Fruit fly (Drosophila melanogaster) whole organism, embryonic: Measurements from ENCODE around the gene Grasp65.

ENCODE experiments used
- CG10366 ChIP-seq: fragments of 200-800 bp; sonication (Bioruptor generic); IDR thresholded peaks from 2 replicates; pipeline ENCODE4 v1.3.6; 2022; ENCODE audit warnings: missing biosample characterization, missing genetic modification characterization
- CG10654 ChIP-seq: fragments of 200-800 bp; sonication (Bioruptor generic); optimal IDR thresholded peaks from 2 replicates; lab custom pipeline; 2016; ENCODE audit warnings: missing biosample characterization, missing genetic modification characterization
- CG11695 ChIP-seq: fragments of 200-800 bp; sonication (Bioruptor generic); IDR thresholded peaks from 3 replicates; pipeline ENCODE4 v1.3.6; 2022; ENCODE audit warnings: missing biosample characterization, missing genetic modification characterization
- CG14014 ChIP-seq: fragments of 200-800 bp; sonication (Bioruptor generic); IDR thresholded peaks from 2 replicates; pipeline ENCODE4 v1.3.6; 2022; ENCODE audit warnings: missing biosample characterization, missing genetic modification characterization
- CG15073 ChIP-seq: fragments of 200-800 bp; sonication (Bioruptor generic); optimal IDR thresholded peaks from 2 replicates; lab custom pipeline; 2016; ENCODE audit warnings: missing biosample characterization, missing genetic modification characterization
- CG1529 ChIP-seq: fragments of 200-800 bp; sonication (Bioruptor generic); optimal IDR thresholded peaks from 3 replicates; lab custom pipeline; 2018; ENCODE audit warnings: missing biosample characterization, missing genetic modification characterization
- CG18262 ChIP-seq: fragments of 200-800 bp; optimal IDR thresholded peaks from 3 replicates; lab custom pipeline; 2019; ENCODE audit warnings: missing biosample characterization, mild to moderate bottlenecking, missing genetic modification characterization, moderate library complexity
- CG2120 ChIP-seq: fragments of 200-800 bp; sonication (Bioruptor generic); optimal IDR thresholded peaks from 3 replicates; lab custom pipeline; 2016; ENCODE audit warnings: missing biosample characterization, missing genetic modification characterization
- CG2202 ChIP-seq: fragments of 200-800 bp; sonication (Bioruptor generic); optimal IDR thresholded peaks from 2 replicates; lab custom pipeline; 2018; ENCODE audit warnings: missing biosample characterization, mild to moderate bottlenecking, missing genetic modification characterization
- CG3838 ChIP-seq: fragments of 200-800 bp; sonication (Bioruptor generic); optimal IDR thresholded peaks from 3 replicates; lab custom pipeline; 2016; ENCODE audit warnings: missing biosample characterization, missing genetic modification characterization
- CG4360 ChIP-seq: fragments of 200-800 bp; sonication (Bioruptor generic); IDR thresholded peaks from 2 replicates; pipeline ENCODE4 v1.3.6; 2022; ENCODE audit warnings: missing biosample characterization, missing genetic modification characterization
- CG6689 ChIP-seq: fragments of 200-800 bp; sonication (Bioruptor generic); IDR thresholded peaks from 2 replicates; pipeline ENCODE4 v1.3.6; 2022; ENCODE audit warnings: missing biosample characterization, missing genetic modification characterization
- CG7928 ChIP-seq: fragments of 200-800 bp; sonication (Bioruptor generic); optimal IDR thresholded peaks from 2 replicates; lab custom pipeline; 2017; ENCODE audit warnings: missing biosample characterization, mild to moderate bottlenecking, missing genetic modification characterization
- CG8359 ChIP-seq: fragments of 200-800 bp; sonication (Bioruptor generic); optimal IDR thresholded peaks from 2 replicates; lab custom pipeline; 2017; ENCODE audit warnings: missing biosample characterization, mild to moderate bottlenecking, missing genetic modification characterization, borderline replicate concordance
- CG9215 ChIP-seq: fragments of 200-800 bp; sonication (Bioruptor generic); IDR thresholded peaks from 2 replicates; pipeline ENCODE4 v1.3.6; 2022; ENCODE audit warnings: missing biosample characterization, missing genetic modification characterization
- CG9609 ChIP-seq: fragments of 200-800 bp; sonication (Bioruptor generic); optimal IDR thresholded peaks from 3 replicates; lab custom pipeline; 2016; ENCODE audit warnings: missing biosample characterization, missing genetic modification characterization
- CG9727 ChIP-seq: fragments of 200-800 bp; sonication (Bioruptor generic); optimal IDR thresholded peaks from 3 replicates; lab custom pipeline; 2017; ENCODE audit warnings: missing biosample characterization, mild to moderate bottlenecking, missing genetic modification characterization
- Drgx ChIP-seq: fragments of 200-800 bp; sonication (Bioruptor generic); IDR thresholded peaks from 2 replicates; pipeline ENCODE4 v1.3.6; 2022; ENCODE audit warnings: missing biosample characterization, missing genetic modification characterization
- Gug ChIP-seq: fragments of 200-800 bp; sonication (Bioruptor generic); IDR thresholded peaks from 4 replicates; pipeline ENCODE4 v1.3.6; 2022; ENCODE audit warnings: missing biosample characterization, missing genetic modification characterization
- H2.0 ChIP-seq: fragments of 200-800 bp; sonication (Bioruptor generic); IDR thresholded peaks from 2 replicates; pipeline ENCODE4 v1.3.6; 2022; ENCODE audit warnings: missing biosample characterization, missing genetic modification characterization
- HLH4C ChIP-seq: fragments of 200-800 bp; sonication (Bioruptor generic); IDR thresholded peaks from 3 replicates; pipeline ENCODE4 v1.3.6; 2022; ENCODE audit warnings: missing biosample characterization, missing genetic modification characterization; ENCODE audit not compliant: partially characterized antibody
- Hr3 ChIP-seq: fragments of 200-800 bp; sonication (Bioruptor generic); optimal IDR thresholded peaks from 3 replicates; lab custom pipeline; 2016; ENCODE audit warnings: missing biosample characterization, missing genetic modification characterization
- Hr51 ChIP-seq, 2 experiments: fragments of 200-800 bp; sonication (Bioruptor generic); optimal IDR thresholded peaks; 2 replicates in 1 of 2; 3 replicates in 1 of 2; lab custom pipeline; 2016 to 2018; ENCODE audit warnings: missing biosample characterization in 2 of 2, missing genetic modification characterization in 2 of 2, mild to moderate bottlenecking in 1 of 2, moderate library complexity in 1 of 2
- Hsf ChIP-seq: fragments of 200-800 bp; sonication (Bioruptor generic); optimal IDR thresholded peaks from 3 replicates; lab custom pipeline; 2016; ENCODE audit warnings: missing biosample characterization, missing genetic modification characterization
- Med ChIP-seq: fragments of 200-800 bp; sonication (Bioruptor generic); peaks from one replicate; lab custom pipeline; 2016; ENCODE audit warnings: missing biosample characterization, missing genetic modification characterization, mild to moderate bottlenecking, inconsistent platforms, moderate library complexity
- Ravus ChIP-seq: fragments of 200-800 bp; sonication (Bioruptor generic); IDR thresholded peaks from 2 replicates; pipeline ENCODE4 v1.3.6; 2022; ENCODE audit warnings: missing biosample characterization, missing genetic modification characterization
- Sox102F ChIP-seq: fragments of 200-800 bp; sonication (Bioruptor generic); optimal IDR thresholded peaks from 2 replicates; lab custom pipeline; 2018; ENCODE audit warnings: missing biosample characterization, mild to moderate bottlenecking, missing genetic modification characterization, moderate library complexity
- Trl ChIP-seq, 3 experiments: fragments of >200 bp in 2 of 3; fragments of 200-800 bp in 1 of 3; sonication (Bioruptor generic) in 1 of 3; optimal IDR thresholded peaks; 2 replicates in 1 of 3; 3 replicates in 2 of 3; lab custom pipeline; 2016 to 2017; ENCODE audit warnings: missing biosample characterization in 1 of 3, missing genetic modification characterization in 1 of 3
- Xrp1 ChIP-seq: fragments of 200-800 bp; sonication (Bioruptor generic); IDR thresholded peaks from 2 replicates; pipeline ENCODE4 v1.3.6; 2022; ENCODE audit warnings: missing biosample characterization, missing genetic modification characterization
- YL-1 ChIP-seq: fragments of 200-800 bp; sonication (Bioruptor generic); optimal IDR thresholded peaks from 3 replicates; lab custom pipeline; 2017; ENCODE audit warnings: missing biosample characterization, mild to moderate bottlenecking, missing genetic modification characterization
- bsh ChIP-seq, 2 experiments: fragments of 200-800 bp; sonication (Bioruptor generic); optimal IDR thresholded peaks; 2 replicates each; lab custom pipeline; 2017 to 2018; ENCODE audit warnings: mild to moderate bottlenecking in 2 of 2, missing biosample characterization in 2 of 2, missing genetic modification characterization in 2 of 2, moderate library complexity in 1 of 2
- chm ChIP-seq: fragments of 200-800 bp; sonication (Bioruptor generic); IDR thresholded peaks from 2 replicates; pipeline ENCODE4 v1.3.6; 2022; ENCODE audit warnings: missing biosample characterization, missing genetic modification characterization
- chn ChIP-seq: fragments of 200-800 bp; sonication (Bioruptor generic); optimal IDR thresholded peaks from 2 replicates; lab custom pipeline; 2016; ENCODE audit warnings: missing biosample characterization, missing genetic modification characterization
- ci ChIP-seq: fragments of 200-800 bp; sonication (Bioruptor generic); IDR thresholded peaks from 3 replicates; pipeline ENCODE4 v1.3.6; 2022; ENCODE audit warnings: missing biosample characterization, missing genetic modification characterization
- dan ChIP-seq: fragments of 200-800 bp; sonication (Bioruptor generic); IDR thresholded peaks from 2 replicates; pipeline ENCODE4 v1.3.6; 2022; ENCODE audit warnings: missing biosample characterization, missing genetic modification characterization
- dpn ChIP-seq, 2 experiments: fragments of 200-800 bp; sonication (Bioruptor generic); optimal IDR thresholded peaks; 3 replicates each; lab custom pipeline; 2016; ENCODE audit warnings: missing biosample characterization in 2 of 2, missing genetic modification characterization in 2 of 2
- ems ChIP-seq: fragments of 200-800 bp; sonication (Bioruptor generic); optimal IDR thresholded peaks from 3 replicates; lab custom pipeline; 2016; ENCODE audit warnings: missing biosample characterization, missing genetic modification characterization
- fd102C ChIP-seq: fragments of 200-800 bp; sonication (Bioruptor generic); optimal IDR thresholded peaks from 2 replicates; lab custom pipeline; 2018; ENCODE audit warnings: missing biosample characterization, mild to moderate bottlenecking, missing genetic modification characterization, moderate library complexity
- hb ChIP-seq: fragments of 200-800 bp; sonication (Bioruptor generic); IDR thresholded peaks from 3 replicates; pipeline ENCODE4 v1.3.6; 2022; ENCODE audit warnings: missing biosample characterization, missing genetic modification characterization; ENCODE audit not compliant: partially characterized antibody
- lola ChIP-seq, 3 experiments: fragments of >200 bp in 2 of 3; fragments of 200-800 bp in 1 of 3; sonication (Bioruptor generic) in 1 of 3; optimal IDR thresholded peaks; 2 replicates each; lab custom pipeline; 2017 to 2019; ENCODE audit warnings: missing biosample characterization in 3 of 3, missing genetic modification characterization in 3 of 3, mild to moderate bottlenecking in 1 of 3, moderate library complexity in 1 of 3
- org-1 ChIP-seq: fragments of 200-800 bp; sonication (Bioruptor generic); optimal IDR thresholded peaks from 2 replicates; lab custom pipeline; 2017; ENCODE audit warnings: missing biosample characterization, missing genetic modification characterization
- pho ChIP-seq: fragments of 200-800 bp; sonication (Bioruptor generic); optimal IDR thresholded peaks from 2 replicates; lab custom pipeline; 2016; ENCODE audit warnings: missing biosample characterization, missing genetic modification characterization
- ranshi ChIP-seq: fragments of 200-800 bp; sonication (Bioruptor generic); IDR thresholded peaks from 2 replicates; pipeline ENCODE4 v1.3.6; 2022; ENCODE audit warnings: missing biosample characterization, missing genetic modification characterization
- row ChIP-seq: fragments of 200-800 bp; sonication (Bioruptor generic); IDR thresholded peaks from 3 replicates; pipeline ENCODE4 v1.3.6; 2022; ENCODE audit warnings: missing biosample characterization, missing genetic modification characterization
- slp2 ChIP-seq: fragments of 200-800 bp; sonication (Bioruptor generic); optimal IDR thresholded peaks from 2 replicates; lab custom pipeline; 2016; ENCODE audit warnings: missing biosample characterization, missing genetic modification characterization
- stc ChIP-seq: fragments of 200-800 bp; sonication (Bioruptor generic); IDR thresholded peaks from 2 replicates; pipeline ENCODE4 v1.3.6; 2022; ENCODE audit warnings: missing biosample characterization, missing genetic modification characterization
- twi ChIP-seq: fragments of 200-800 bp; optimal IDR thresholded peaks from 2 replicates; lab custom pipeline; 2019; ENCODE audit warnings: missing biosample characterization, mild to moderate bottlenecking, missing genetic modification characterization, moderate library complexity

Gene Grasp65

DNA sequence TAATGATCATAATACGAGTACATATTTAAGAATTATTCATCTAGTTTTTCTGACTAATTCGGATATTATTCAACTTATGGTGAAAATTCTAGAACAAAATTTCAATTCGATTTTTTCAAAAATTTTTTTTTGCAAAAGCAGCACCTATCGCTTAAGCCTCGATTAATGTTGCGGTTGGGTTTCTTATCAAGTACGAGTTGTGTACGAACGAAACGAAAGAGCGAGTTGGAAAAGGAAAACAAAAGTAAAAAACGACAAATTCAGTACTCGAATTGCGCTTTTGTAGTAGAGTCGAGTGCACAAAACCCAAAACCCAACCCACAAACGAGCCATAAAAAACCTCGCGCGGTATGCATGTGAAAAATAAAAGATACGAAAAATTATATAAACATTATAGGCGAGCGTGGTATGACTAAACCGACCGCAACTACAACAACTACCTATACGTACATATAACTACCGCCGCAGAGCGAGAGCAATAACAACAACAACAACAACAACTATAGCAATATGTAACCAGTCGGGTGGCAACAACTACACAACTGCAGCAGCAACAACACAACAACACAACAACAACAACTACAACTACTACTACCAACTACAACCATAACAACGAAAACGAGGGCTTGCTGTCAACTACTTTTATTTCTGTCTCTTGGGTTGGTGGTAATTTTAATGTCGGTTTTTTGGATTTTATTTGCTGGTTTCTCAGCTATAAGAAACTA is 20.2 kb upstream of the Grasp65 start (continued):
- no peak for TF ChIP-seq HLH4C (GFP tag; lab: Robert Waterston, UW)
- peak; percentile 97 for TF ChIP-seq CG4360 (GFP tag; lab: Robert Waterston, UW)
- TF ChIP-seq CG7928, result no peak
- no peak for TF ChIP-seq CG3838 (GFP tag; lab: Kevin White, UChicago)
- TF ChIP-seq CG14014 (GFP tag; lab: Robert Waterston, UW), result no peak

DNA sequence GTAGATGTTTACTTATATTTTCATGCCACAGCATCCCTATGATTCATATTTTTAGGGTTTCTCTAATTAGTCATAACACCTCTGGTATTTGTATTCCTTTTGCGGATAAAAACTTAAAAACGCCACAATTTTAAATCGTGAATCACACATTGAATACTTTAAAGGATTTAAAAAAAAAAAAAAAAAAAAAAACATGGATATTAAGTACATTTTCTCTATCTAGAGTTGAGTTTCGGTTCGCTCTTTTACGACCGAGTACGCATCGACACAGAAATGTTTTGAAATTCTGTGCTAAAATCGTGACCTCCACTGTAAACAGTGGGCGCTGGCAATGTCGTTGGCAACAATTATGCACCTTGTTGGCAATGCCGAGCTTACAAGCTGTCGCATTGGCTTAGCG is 19.3 kb upstream of the Grasp65 start:
- TF ChIP-seq chn (peak; percentile 10), CG2202 (tag; lab: Kevin White, UChicago) (no peak), row (GFP tag; lab: Robert Waterston, UW) (peak; percentile 36; the same call in 1 of the 3 replicates), slp2 (peak; percentile 4), CG9727 (GFP tag; lab: Kevin White, UChicago) (peak; percentile 12), pho (GFP tag; lab: Kevin White, UChicago) (peak; percentile 35), Hr3 (peak; percentile 12), dan (GFP tag; lab: Robert Waterston, UW) (no peak), CG11695 (0 out of 3 replicates have a peak, but pooled peaks have one; percentile 8), CG6689 (GFP tag; lab: Robert Waterston, UW) (peak; percentile 24; the same call in 1 of the 2 replicates), H2.0 (0 out of 2 replicates have a peak, but pooled peaks have one; percentile 8), Ravus (GFP tag; lab: Robert Waterston, UW) (no peak), dpn (GFP tag; optimal IDR thresholded peaks at IDR 0.05; lab: Kevin White, UChicago) (peak in 1 of 2 experiments; percentile 13), twi (tag; lab: Kevin White, UChicago) (no peak), CG8359 (no peak), CG1529 (no peak), ems (peak; percentile 14), stc (GFP tag; lab: Robert Waterston, UW) (no peak), CG9609 (GFP tag; lab: Kevin White, UChicago) (peak; percentile 1), Drgx (GFP tag; lab: Robert Waterston, UW) (peak; percentile 50), Gug (peak; percentile 14; the same call in 1 of the 4 replicates), CG10654 (GFP tag; lab: Kevin White, UChicago) (no peak), Xrp1 (GFP tag; lab: Robert Waterston, UW) (0 out of 2 replicates have a peak, but pooled peaks have one; percentile 10), CG9215 (GFP tag; lab: Robert Waterston, UW) (peak; percentile 58), CG2120 (peak; percentile 51), CG10366 (GFP tag; lab: Robert Waterston, UW) (peak; percentile 34; the same call in 1 of the 2 replicates), Trl (optimal IDR thresholded peaks at IDR 0.05; lab: Kevin White, UChicago) (no peak), Trl (GFP tag; optimal IDR thresholded peaks at IDR 0.05; lab: Kevin White, UChicago) (peak; percentile 4), lola (GFP tag; optimal IDR thresholded peaks at IDR 0.05; lab: Kevin White, UChicago) (no peak), CG14014 (GFP tag; lab: Robert Waterston, UW) (peak; percentile 23; the same call in 1 of the 2 replicates), Hsf (peak; percentile 40), CG18262 (tag; lab: Kevin White, UChicago) (peak; percentile 5), hb (no peak), org-1 (GFP tag; lab: Kevin White, UChicago) (no peak), ranshi (GFP tag; lab: Robert Waterston, UW) (0 out of 2 replicates have a peak, but pooled peaks have one; percentile 20), Sox102F (GFP tag; lab: Kevin White, UChicago) (peak; percentile 35), fd102C (GFP tag; lab: Kevin White, UChicago) (no peak), chm (no peak), bsh (GFP tag; optimal IDR thresholded peaks at IDR 0.05; lab: Kevin White, UChicago) (peak in 1 of 2 experiments; percentile 21), CG15073 (no peak), Med (GFP tag; lab: Kevin White, UChicago) (peak; percentile 80), YL-1 (GFP tag; lab: Kevin White, UChicago) (no peak), Hr51 (GFP tag; optimal IDR thresholded peaks at IDR 0.05; lab: Kevin White, UChicago) (peak in 1 of 2 experiments; percentile 43), ci (GFP tag; lab: Robert Waterston, UW) (peak; percentile 46; the same call in 1 of the 3 replicates)
